Fruit fly (Drosophila melanogaster): ENCODE measurements around the gene Fdx1.

Gene Fdx1

dm6 chr3L:9343963-9344362 is 27.1 kb downstream of the Fdx1 start:
- TF ChIP-seq CG32121 (GFP tag; IDR thresholded peaks at IDR 0.05) (no peak), CG17806 (tag; optimal IDR thresholded peaks at IDR 0.05) (no peak), Pif1B (GFP tag; optimal IDR thresholded peaks at IDR 0.05) (no peak), CG34367 (tag; optimal IDR thresholded peaks at IDR 0.05) (no peak), CG4496 (GFP tag; IDR thresholded peaks at IDR 0.05) (no peak), CG13204 (GFP tag; optimal IDR thresholded peaks at IDR 0.05) (no peak), CG15710 (tag; optimal IDR thresholded peaks at IDR 0.05) (no peak), CG10348 (GFP tag; IDR thresholded peaks at IDR 0.05) (no peak), fd96Ca (GFP tag; IDR thresholded peaks at IDR 0.05) (no peak), rn (GFP tag; IDR thresholded peaks at IDR 0.05) (no peak), CG8301 (tag; optimal IDR thresholded peaks at IDR 0.05) (no peak), gl (tag; optimal IDR thresholded peaks at IDR 0.05) (no peak), EcR (GFP tag; optimal IDR thresholded peaks at IDR 0.05) (no peak), CG12605 (GFP tag; IDR thresholded peaks at IDR 0.05) (no peak), Pif1A (GFP tag; optimal IDR thresholded peaks at IDR 0.05) (no peak), CG8159 (tag; optimal IDR thresholded peaks at IDR 0.05) (no peak)

- TF ChIP-seq Snoo (tag; optimal IDR thresholded peaks at IDR 0.05), result no peak
- TF ChIP-seq CG10348 (GFP tag; IDR thresholded peaks at IDR 0.05), result no peak
- TF ChIP-seq Ets98B (GFP tag; IDR thresholded peaks at IDR 0.05), result no peak
- TF ChIP-seq CG4496 (GFP tag; IDR thresholded peaks at IDR 0.05), result peak; percentile 74
- TF ChIP-seq CG15710 (tag; optimal IDR thresholded peaks at IDR 0.05), result no peak
- TF ChIP-seq D1 (tag; optimal IDR thresholded peaks at IDR 0.05), result no peak
These were observed 30.2 kb downstream of the Fdx1 start for dm6 chr3L:9340839-9341238.

- TF ChIP-seq fd96Ca (GFP tag; IDR thresholded peaks at IDR 0.05) (peak; percentile 17; the same call in 1 of the 3 replicates), Pif1B (GFP tag; optimal IDR thresholded peaks at IDR 0.05) (peak; percentile 8), CG12605 (GFP tag; IDR thresholded peaks at IDR 0.05) (peak; percentile 55; the same call in 1 of the 2 replicates), Pif1A (GFP tag; optimal IDR thresholded peaks at IDR 0.05) (peak; percentile 10), CG4496 (GFP tag; IDR thresholded peaks at IDR 0.05) (peak; percentile 64), CG10348 (GFP tag; IDR thresholded peaks at IDR 0.05) (no peak), Ets98B (GFP tag; IDR thresholded peaks at IDR 0.05) (peak; percentile 53; the same call in 1 of the 2 replicates), CG9948 (tag; optimal IDR thresholded peaks at IDR 0.05) (no peak)
These were observed 30.8 kb downstream of the Fdx1 start for dm6 chr3L:9340232-9340631.

- TF ChIP-seq CG9948 (tag; optimal IDR thresholded peaks at IDR 0.05), result no peak
- no peak for TF ChIP-seq Snoo (tag; optimal IDR thresholded peaks at IDR 0.05)
- TF ChIP-seq D1 (tag; optimal IDR thresholded peaks at IDR 0.05), result no peak
- TF ChIP-seq Pif1A (GFP tag; optimal IDR thresholded peaks at IDR 0.05), result no peak
- TF ChIP-seq CG17806 (tag; optimal IDR thresholded peaks at IDR 0.05), result no peak
- TF ChIP-seq CG8301 (tag; optimal IDR thresholded peaks at IDR 0.05), result no peak
- TF ChIP-seq CG14655 (GFP tag; optimal IDR thresholded peaks at IDR 0.05), result no peak
- TF ChIP-seq Pif1B (GFP tag; optimal IDR thresholded peaks at IDR 0.05), result no peak
- no peak for TF ChIP-seq fd96Ca (GFP tag; IDR thresholded peaks at IDR 0.05)
- TF ChIP-seq CG8159 (tag; optimal IDR thresholded peaks at IDR 0.05), result no peak
- no peak for TF ChIP-seq EcR (GFP tag; optimal IDR thresholded peaks at IDR 0.05)
- TF ChIP-seq rn (GFP tag; IDR thresholded peaks at IDR 0.05), result no peak
- TF ChIP-seq CG10348 (GFP tag; IDR thresholded peaks at IDR 0.05), result no peak
- TF ChIP-seq CG13204 (GFP tag; optimal IDR thresholded peaks at IDR 0.05), result no peak
- TF ChIP-seq CG4496 (GFP tag; IDR thresholded peaks at IDR 0.05), result no peak
- no peak for TF ChIP-seq CG32121 (GFP tag; IDR thresholded peaks at IDR 0.05)
These were observed 32.0 kb downstream of the Fdx1 start for dm6 chr3L:9339021-9339420.

dm6 chr3L:9338510-9338909 is 32.5 kb downstream of the Fdx1 start, which contains the start of gene PGRP-LC:
PGRP-LC (plus strand) TSS chr3L:9338810.
- no peak for TF ChIP-seq CG8301 (tag; optimal IDR thresholded peaks at IDR 0.05)
- TF ChIP-seq CG17806 (tag; optimal IDR thresholded peaks at IDR 0.05), result no peak
- TF ChIP-seq CG10348 (GFP tag; IDR thresholded peaks at IDR 0.05), result no peak
- TF ChIP-seq Pif1A (GFP tag; optimal IDR thresholded peaks at IDR 0.05), result no peak
- TF ChIP-seq CG15710 (tag; optimal IDR thresholded peaks at IDR 0.05), result no peak

dm6 chr3L:9337942-9338468 is 33.0 kb downstream of the Fdx1 start:
- TF ChIP-seq CG4496 (GFP tag; IDR thresholded peaks at IDR 0.05), result peak; percentile 38; the same call in 1 of the 3 replicates
- no peak for TF ChIP-seq CG17806 (tag; optimal IDR thresholded peaks at IDR 0.05)
- TF ChIP-seq CG10348 (GFP tag; IDR thresholded peaks at IDR 0.05), result no peak
- peak; percentile 79 for TF ChIP-seq EcR (GFP tag; optimal IDR thresholded peaks at IDR 0.05)
- TF ChIP-seq CG14655 (GFP tag; optimal IDR thresholded peaks at IDR 0.05), result no peak
- no peak for TF ChIP-seq CG12605 (GFP tag; IDR thresholded peaks at IDR 0.05)

- TF ChIP-seq CG4496 (GFP tag; IDR thresholded peaks at IDR 0.05) (no peak), CG13204 (GFP tag; optimal IDR thresholded peaks at IDR 0.05) (peak; percentile 43), CG15710 (tag; optimal IDR thresholded peaks at IDR 0.05) (no peak), rn (GFP tag; IDR thresholded peaks at IDR 0.05) (no peak), CG32121 (GFP tag; IDR thresholded peaks at IDR 0.05) (peak; percentile 23; the same call in 1 of the 2 replicates), Snoo (tag; optimal IDR thresholded peaks at IDR 0.05) (no peak), CG17806 (tag; optimal IDR thresholded peaks at IDR 0.05) (no peak), CG10348 (GFP tag; IDR thresholded peaks at IDR 0.05) (no peak), gl (tag; optimal IDR thresholded peaks at IDR 0.05) (peak; percentile 10), Pif1A (GFP tag; optimal IDR thresholded peaks at IDR 0.05) (no peak), EcR (GFP tag; optimal IDR thresholded peaks at IDR 0.05) (peak; percentile 77), CG12605 (GFP tag; IDR thresholded peaks at IDR 0.05) (peak; percentile 59), CG8301 (tag; optimal IDR thresholded peaks at IDR 0.05) (no peak), D1 (tag; optimal IDR thresholded peaks at IDR 0.05) (no peak), CG34367 (tag; optimal IDR thresholded peaks at IDR 0.05) (no peak), CG8159 (tag; optimal IDR thresholded peaks at IDR 0.05) (peak; percentile 24), CG9948 (tag; optimal IDR thresholded peaks at IDR 0.05) (no peak), CG14655 (GFP tag; optimal IDR thresholded peaks at IDR 0.05) (peak; percentile 1), fd96Ca (GFP tag; IDR thresholded peaks at IDR 0.05) (0 out of 3 replicates have a peak, but pooled peaks have one; percentile 14), Pif1B (GFP tag; optimal IDR thresholded peaks at IDR 0.05) (no peak), Ets98B (GFP tag; IDR thresholded peaks at IDR 0.05) (no peak; the same call in 1 of the 2 replicates)
These were observed 35.3 kb downstream of the Fdx1 start for dm6 chr3L:9335711-9336110.

All from whole organism, pupa.